Fruit fly (Drosophila melanogaster): ENCODE results near the gene Spn77Bc.
A peak's percentile ranks its signal among the peaks of the same experiment; 100 is the strongest.

The Spn77Bc gene

DNA sequence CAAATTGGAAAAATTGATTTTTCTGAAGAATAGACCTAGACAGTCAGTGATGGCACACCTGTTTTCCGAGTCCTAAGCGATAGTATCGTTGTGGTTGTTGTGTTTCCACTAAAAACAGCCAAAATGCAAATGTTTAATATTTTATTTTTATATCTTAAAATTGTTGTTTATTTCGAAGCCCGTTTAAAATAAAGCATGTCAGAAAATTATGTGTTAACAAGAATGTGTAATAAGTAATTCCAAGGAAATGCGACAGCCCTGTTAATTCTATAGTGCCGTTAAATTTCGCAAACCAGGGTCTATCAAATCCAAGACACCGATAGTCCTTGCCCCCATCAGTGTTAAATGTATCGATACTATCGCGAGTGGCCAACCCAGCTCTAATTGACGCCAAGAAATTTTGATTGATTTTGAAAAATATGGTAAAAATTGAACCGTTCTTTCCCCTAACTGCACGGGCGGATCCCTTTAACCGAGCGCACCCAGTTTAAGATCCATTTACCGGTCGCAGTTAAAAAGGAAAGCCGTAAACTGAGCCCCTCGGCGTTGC, 40.3 kb upstream of the Spn77Bc start, which contains the start of gene Pex23 (continued):
- TF ChIP-seq hkb (optimal IDR thresholded peaks at IDR 0.05) (peak; percentile 46), hkb (GFP tag; IDR thresholded peaks at IDR 0.05) (peak; percentile 67), Fer1 (GFP tag; optimal IDR thresholded peaks at IDR 0.05) (peak; percentile 69), CG11504 (tag; optimal IDR thresholded peaks at IDR 0.05) (no peak), CG3995 (GFP tag; optimal IDR thresholded peaks at IDR 0.05) (no peak), Fer3 (tag; optimal IDR thresholded peaks at IDR 0.05) (peak; percentile 77), CG9817 (tag; optimal IDR thresholded peaks at IDR 0.05) (peak; percentile 80), grau (tag; optimal IDR thresholded peaks at IDR 0.05) (peak; percentile 77), Trl (optimal IDR thresholded peaks at IDR 0.05) (no peak), Trl (GFP tag; optimal IDR thresholded peaks at IDR 0.05) (peak; percentile 65), tgo (GFP tag; IDR thresholded peaks at IDR 0.05) (peak; percentile 81), HmgZ (tag; optimal IDR thresholded peaks at IDR 0.05) (peak; percentile 86), Dfd (GFP tag; optimal IDR thresholded peaks at IDR 0.05) (no peak), dati (GFP tag; IDR thresholded peaks at IDR 0.05) (no peak), tap (tag; optimal IDR thresholded peaks at IDR 0.05) (peak; percentile 70), CG12071 (GFP tag; optimal IDR thresholded peaks at IDR 0.05) (no peak), dimm (GFP tag; IDR thresholded peaks at IDR 0.05) (no peak), Nf-YC (tag; optimal IDR thresholded peaks at IDR 0.05) (peak; percentile 69), Aef1 (GFP tag; IDR thresholded peaks at IDR 0.05) (peak; percentile 81), CG10654 (GFP tag; optimal IDR thresholded peaks at IDR 0.05) (peak; percentile 78), CG1792 (GFP tag; optimal IDR thresholded peaks at IDR 0.05) (peak; percentile 51), CG15601 (tag; optimal IDR thresholded peaks at IDR 0.05) (peak; percentile 86), CG2120 (GFP tag; optimal IDR thresholded peaks at IDR 0.05) (peak; percentile 89), zfh1 (GFP tag; IDR thresholded peaks at IDR 0.05) (peak; percentile 87), sc (optimal IDR thresholded peaks at IDR 0.05) (no peak), sc (GFP tag; optimal IDR thresholded peaks at IDR 0.05) (no peak), disco-r (GFP tag; optimal IDR thresholded peaks at IDR 0.05) (no peak), Sox100B (GFP tag; optimal IDR thresholded peaks at IDR 0.05) (no peak), dan (GFP tag; IDR thresholded peaks at IDR 0.05) (peak; percentile 74), CG10565 (GFP tag; optimal IDR thresholded peaks at IDR 0.05) (no peak), CG3726 (GFP tag; IDR thresholded peaks at IDR 0.05) (0 out of 3 replicates have a peak, but pooled peaks have one; percentile 53), nerfin-1 (tag; optimal IDR thresholded peaks at IDR 0.05) (peak; percentile 70), HLH4C (GFP tag; IDR thresholded peaks at IDR 0.05; ENCODE audit: partially characterized antibody) (peak; percentile 96), bbx (GFP tag; IDR thresholded peaks at IDR 0.05; ENCODE audit: partially characterized antibody) (peak; percentile 96), tx (GFP tag; optimal IDR thresholded peaks at IDR 0.05) (peak; percentile 59), mld (GFP tag; IDR thresholded peaks at IDR 0.05; ENCODE audit: partially characterized antibody) (peak; percentile 94), Opbp (GFP tag; IDR thresholded peaks at IDR 0.05; ENCODE audit: partially characterized antibody) (peak; percentile 92), CG13624 (GFP tag; optimal IDR thresholded peaks at IDR 0.05) (peak; percentile 65), CG18011 (GFP tag; optimal IDR thresholded peaks at IDR 0.05) (peak; percentile 59), Vsx1 (GFP tag; optimal IDR thresholded peaks at IDR 0.05) (no peak), CG15514 (GFP tag; optimal IDR thresholded peaks at IDR 0.05) (peak; percentile 97), Drgx (GFP tag; IDR thresholded peaks at IDR 0.05) (peak; percentile 48), sna (GFP tag; IDR thresholded peaks at IDR 0.05; ENCODE audit: partially characterized antibody) (peak; percentile 99), ci (GFP tag; IDR thresholded peaks at IDR 0.05) (peak; percentile 71), ssp (GFP tag; IDR thresholded peaks at IDR 0.05) (peak; percentile 89), Hey (tag; optimal IDR thresholded peaks at IDR 0.05) (peak; percentile 4), CG6254 (GFP tag; optimal IDR thresholded peaks at IDR 0.05) (peak; percentile 62), Hr3 (GFP tag; optimal IDR thresholded peaks at IDR 0.05) (peak; percentile 88), pfk (GFP tag; optimal IDR thresholded peaks at IDR 0.05) (no peak), odd (GFP tag; optimal IDR thresholded peaks at IDR 0.05) (no peak), NFAT (GFP tag; IDR thresholded peaks at IDR 0.05) (peak; percentile 74)
